Worm (Caenorhabditis elegans) whole organism, L4 larva: ENCODE results near the gene clec-41.
"Not testable (repeated sequence)": the region's sequence is repeated elsewhere in the genome, so short reads cannot be mapped to it uniquely, and the experiment has no call there.

Source experiments
- ceh-82 ChIP-seq: sonication (generic microtip); optimal IDR thresholded peaks from 2 replicates; lab custom pipeline; 2017; ENCODE audit warnings: missing biosample characterization, missing genetic modification characterization
- ctbp-1 ChIP-seq: fragments of 200-800 bp; sonication (Bioruptor generic); IDR thresholded peaks from 2 replicates; pipeline ENCODE4 v1.3.6; 2022; ENCODE audit warnings: missing genetic modification reagents, missing genetic modification characterization, missing compliant biosample characterization
- jun-1 ChIP-seq: fragments of 150-350 bp; optimal IDR thresholded peaks from 2 replicates; lab custom pipeline; 2014; ENCODE audit warnings: missing biosample characterization, missing genetic modification reagents, missing genetic modification characterization
- lin-13 ChIP-seq: fragments of 150-350 bp; optimal IDR thresholded peaks from 2 replicates; lab custom pipeline; 2014; ENCODE audit warnings: missing biosample characterization, missing genetic modification reagents, missing genetic modification characterization
- lir-3 ChIP-seq: sonication (generic microtip); optimal IDR thresholded peaks from 2 replicates; lab custom pipeline; 2016; ENCODE audit warnings: mild to moderate bottlenecking, missing genetic modification characterization, missing compliant biosample characterization
- lsy-2 ChIP-seq, 2 experiments: fragments of 150-350 bp in 1 of 2; sonication (generic microtip) in 1 of 2; optimal IDR thresholded peaks; 2 replicates each; lab custom pipeline; 2014 to 2017; ENCODE audit warnings: missing biosample characterization in 2 of 2, missing genetic modification characterization in 2 of 2
- nhr-237 ChIP-seq: sonication (generic microtip); optimal IDR thresholded peaks from 2 replicates; lab custom pipeline; 2017; ENCODE audit warnings: missing biosample characterization, missing genetic modification characterization
- nhr-42 ChIP-seq: fragments of 200-800 bp; sonication (Bioruptor generic); IDR thresholded peaks from 2 replicates; pipeline ENCODE4 v1.3.6; 2022; ENCODE audit warnings: missing genetic modification characterization, missing compliant biosample characterization
- php-3 ChIP-seq: fragments of 200-800 bp; sonication (Bioruptor generic); IDR thresholded peaks from 2 replicates; pipeline ENCODE4 v1.3.6; 2022; ENCODE audit warnings: missing genetic modification reagents, missing genetic modification characterization, missing compliant biosample characterization
- snpc-4 ChIP-seq: fragments of 150-350 bp; optimal IDR thresholded peaks from 2 replicates; lab custom pipeline; 2014; ENCODE audit warnings: missing biosample characterization, missing genetic modification characterization
- tra-1 ChIP-seq: fragments of 200-800 bp; sonication (Bioruptor generic); IDR thresholded peaks from 2 replicates; pipeline ENCODE4 v1.3.6; 2022; ENCODE audit warnings: missing genetic modification reagents, missing genetic modification characterization, missing compliant biosample characterization
- zag-1 ChIP-seq: fragments of 150-350 bp; optimal IDR thresholded peaks from 2 replicates; lab custom pipeline; 2014; ENCODE audit warnings: missing biosample characterization, missing genetic modification characterization
- zip-2 ChIP-seq: fragments of 150-350 bp; optimal IDR thresholded peaks from 2 replicates; lab custom pipeline; 2014; ENCODE audit warnings: missing biosample characterization, missing genetic modification characterization

- not testable (repeated sequence) for TF ChIP-seq nhr-42; snpc-4 (tag; lab: Kevin White, UChicago); lsy-2 (tag; optimal IDR thresholded peaks at IDR 0.05; lab: Kevin White, UChicago); tra-1 (GFP tag; lab: Robert Waterston, UW); zip-2; lin-13 (GFP tag; lab: Kevin White, UChicago); zag-1 (tag; lab: Kevin White, UChicago); jun-1 (tag; lab: Kevin White, UChicago); php-3 (GFP tag; lab: Robert Waterston, UW); nhr-237 (tag; lab: Kevin White, UChicago); ceh-82; ctbp-1; lir-3 (tag; lab: Kevin White, UChicago)
These were observed 3.1 kb downstream of the clec-41 start, which contains the start of gene clec-225 for ce11 chrV:13134786-13135185.
